Fruit fly (Drosophila melanogaster): ENCODE data around the gene miple1.

Gene miple1

dm6 chr3L:315140-315539, 48.0 kb downstream of the miple1 start:
- TF ChIP-seq EcR (GFP tag; optimal IDR thresholded peaks at IDR 0.05) (peak; percentile 85), CG4496 (GFP tag; IDR thresholded peaks at IDR 0.05) (no peak; the same call in 2 of the 3 replicates)

dm6 chr3L:316784-317183, 49.7 kb downstream of the miple1 start, which contains the start of gene ddbt:
ddbt (plus strand) TSS chr3L:317084.
- TF ChIP-seq gl (tag; optimal IDR thresholded peaks at IDR 0.05) (no peak), Pif1A (GFP tag; optimal IDR thresholded peaks at IDR 0.05) (no peak), CG14655 (GFP tag; optimal IDR thresholded peaks at IDR 0.05) (no peak), CG13204 (GFP tag; optimal IDR thresholded peaks at IDR 0.05) (no peak), CG12605 (GFP tag; IDR thresholded peaks at IDR 0.05) (no peak), D1 (tag; optimal IDR thresholded peaks at IDR 0.05) (no peak), CG9948 (tag; optimal IDR thresholded peaks at IDR 0.05) (no peak), Ets98B (GFP tag; IDR thresholded peaks at IDR 0.05) (no peak), CG8159 (tag; optimal IDR thresholded peaks at IDR 0.05) (no peak), CG34367 (tag; optimal IDR thresholded peaks at IDR 0.05) (no peak), CG32121 (GFP tag; IDR thresholded peaks at IDR 0.05) (no peak), fd96Ca (GFP tag; IDR thresholded peaks at IDR 0.05) (no peak), CG8301 (tag; optimal IDR thresholded peaks at IDR 0.05) (no peak), Pif1B (GFP tag; optimal IDR thresholded peaks at IDR 0.05) (no peak), CG17806 (tag; optimal IDR thresholded peaks at IDR 0.05) (no peak), CG15710 (tag; optimal IDR thresholded peaks at IDR 0.05) (no peak), EcR (GFP tag; optimal IDR thresholded peaks at IDR 0.05) (no peak), Snoo (tag; optimal IDR thresholded peaks at IDR 0.05) (no peak), CG10348 (GFP tag; IDR thresholded peaks at IDR 0.05) (no peak), CG4496 (GFP tag; IDR thresholded peaks at IDR 0.05) (no peak)

- TF ChIP-seq CG4496 (GFP tag; IDR thresholded peaks at IDR 0.05), result peak; percentile 74
- TF ChIP-seq CG8159 (tag; optimal IDR thresholded peaks at IDR 0.05), result peak; percentile 30
- no peak for TF ChIP-seq CG9948 (tag; optimal IDR thresholded peaks at IDR 0.05)
- TF ChIP-seq CG8301 (tag; optimal IDR thresholded peaks at IDR 0.05), result no peak
- TF ChIP-seq fd96Ca (GFP tag; IDR thresholded peaks at IDR 0.05), result peak; percentile 22; the same call in 1 of the 3 replicates
- no peak for TF ChIP-seq Pif1B (GFP tag; optimal IDR thresholded peaks at IDR 0.05)
- TF ChIP-seq Snoo (tag; optimal IDR thresholded peaks at IDR 0.05), result no peak
- no peak for TF ChIP-seq CG13204 (GFP tag; optimal IDR thresholded peaks at IDR 0.05)
- TF ChIP-seq CG15710 (tag; optimal IDR thresholded peaks at IDR 0.05), result no peak
- TF ChIP-seq CG12605 (GFP tag; IDR thresholded peaks at IDR 0.05), result 0 out of 2 replicates have a peak, but pooled peaks have one; percentile 14
- no peak for TF ChIP-seq D1 (tag; optimal IDR thresholded peaks at IDR 0.05)
- peak; percentile 63 for TF ChIP-seq EcR (GFP tag; optimal IDR thresholded peaks at IDR 0.05)
- TF ChIP-seq CG17806 (tag; optimal IDR thresholded peaks at IDR 0.05), result no peak
- no peak; the same call in 1 of the 2 replicates for TF ChIP-seq Ets98B (GFP tag; IDR thresholded peaks at IDR 0.05)
Measured at dm6 chr3L:319145-320009, 52.3 kb downstream of the miple1 start, which contains the start of gene fwd. fwd (minus strand) TSS chr3L:319884.

Data from whole organism, pupa.